Worm (Caenorhabditis elegans): ENCODE data around the gene W04G3.11.
A peak's percentile ranks its signal among the peaks of the same experiment; 100 is the strongest.

W04G3.11 gene

ce11 chrX:11080170-11080728, 8.7 kb upstream of the W04G3.11 start, which contains the start of gene sulp-7:
sulp-7 (plus strand) TSS chrX:11080678.
- no peak for TF ChIP-seq unc-62 (GFP tag; optimal IDR thresholded peaks at IDR 0.05)

ce11 chrX:11085162-11085561, 3.8 kb upstream of the W04G3.11 start, which contains the start of gene W04G3.7:
W04G3.7 (minus strand) TSS chrX:11085262.
- TF ChIP-seq unc-62 (GFP tag; optimal IDR thresholded peaks at IDR 0.05): no peak

ce11 chrX:11093985-11094593, 5.1 kb downstream of the W04G3.11 start:
- TF ChIP-seq unc-62 (GFP tag; optimal IDR thresholded peaks at IDR 0.05): peak; percentile 69

ce11 chrX:11095480-11095879, 6.5 kb downstream of the W04G3.11 start:
- TF ChIP-seq unc-62 (GFP tag; optimal IDR thresholded peaks at IDR 0.05): no peak

- TF ChIP-seq unc-62 (GFP tag; optimal IDR thresholded peaks at IDR 0.05): no peak
Observed at ce11 chrX:11097343-11097742, 8.3 kb downstream of the W04G3.11 start.

ce11 chrX:11098086-11098485, 9.1 kb downstream of the W04G3.11 start, which contains the start of gene W02H3.3:
W02H3.3 (minus strand) TSS chrX:11098186.
- TF ChIP-seq unc-62 (GFP tag; optimal IDR thresholded peaks at IDR 0.05): no peak

- no peak for TF ChIP-seq unc-62 (GFP tag; optimal IDR thresholded peaks at IDR 0.05)
Observed at ce11 chrX:11103173-11103572, 14.2 kb downstream of the W04G3.11 start.

ce11 chrX:11104883-11105629, 16.1 kb downstream of the W04G3.11 start, which contains the start of gene W02H3.1:
W02H3.1 (minus strand) TSS chrX:11105460.
- no peak for TF ChIP-seq unc-62 (GFP tag; optimal IDR thresholded peaks at IDR 0.05)

ce11 chrX:11107076-11107475, 18.1 kb downstream of the W04G3.11 start, which contains the start of gene clc-17:
clc-17 (plus strand) TSS chrX:11107376.
- TF ChIP-seq unc-62 (GFP tag; optimal IDR thresholded peaks at IDR 0.05): no peak

- no peak for TF ChIP-seq unc-62 (GFP tag; optimal IDR thresholded peaks at IDR 0.05)
Observed at ce11 chrX:11109200-11109599, 20.2 kb downstream of the W04G3.11 start, which contains the start of gene grd-1. grd-1 (plus strand) TSS chrX:11109440.

ce11 chrX:11114420-11114819, 25.4 kb downstream of the W04G3.11 start:
- no peak for TF ChIP-seq unc-62 (GFP tag; optimal IDR thresholded peaks at IDR 0.05)

ce11 chrX:11116723-11117122, 27.7 kb downstream of the W04G3.11 start, which contains the start of gene nlp-66:
nlp-66 (minus strand) TSS chrX:11116823.
- TF ChIP-seq unc-62 (GFP tag; optimal IDR thresholded peaks at IDR 0.05): no peak

ce11 chrX:11120808-11121207, 31.8 kb downstream of the W04G3.11 start, which contains the start of gene R08B4.3:
R08B4.3 (minus strand) TSS chrX:11121005.
- no peak for TF ChIP-seq unc-62 (GFP tag; optimal IDR thresholded peaks at IDR 0.05)

- no peak for TF ChIP-seq unc-62 (GFP tag; optimal IDR thresholded peaks at IDR 0.05)
Observed at ce11 chrX:11122412-11122811, 33.4 kb downstream of the W04G3.11 start.

- no peak for TF ChIP-seq unc-62 (GFP tag; optimal IDR thresholded peaks at IDR 0.05)
Observed at ce11 chrX:11123998-11124397, 35.0 kb downstream of the W04G3.11 start.

- TF ChIP-seq unc-62 (GFP tag; optimal IDR thresholded peaks at IDR 0.05): no peak
Observed at ce11 chrX:11125520-11125919, 36.5 kb downstream of the W04G3.11 start, which contains the start of gene alr-1. alr-1 (minus strand) TSS chrX:11125620.

Data from whole organism, dauer.